Fruit fly (Drosophila melanogaster): ENCODE measurements around the gene fon.

The fon gene

DNA sequence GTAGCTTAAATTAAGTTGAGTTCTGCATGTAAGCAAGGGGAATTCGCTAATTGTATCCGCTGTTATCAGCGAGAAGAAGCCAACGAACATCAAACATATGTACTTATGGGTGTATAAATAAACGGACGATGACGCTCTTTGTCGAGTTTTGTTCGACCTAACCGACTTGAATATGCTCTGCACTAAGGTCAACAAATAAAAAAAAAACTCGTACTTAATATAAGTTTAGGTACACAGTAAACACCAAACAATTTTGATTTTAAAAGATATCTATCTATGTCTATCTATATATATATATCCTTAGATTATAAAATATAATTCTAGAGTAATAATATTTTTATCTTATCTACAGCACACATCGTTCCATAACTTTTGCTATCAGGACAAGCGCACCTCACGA, 21.4 kb downstream of the fon start (continued):
- no peak for TF ChIP-seq NfI (GFP tag; optimal IDR thresholded peaks at IDR 0.05)
- TF ChIP-seq Fer1 (GFP tag; optimal IDR thresholded peaks at IDR 0.05), result peak; percentile 5
- no peak for TF ChIP-seq peb (GFP tag; IDR thresholded peaks at IDR 0.05)
- TF ChIP-seq sqz (GFP tag; optimal IDR thresholded peaks at IDR 0.05), result no peak
- TF ChIP-seq CG15696 (tag; optimal IDR thresholded peaks at IDR 0.05), result peak; percentile 45
- peak; percentile 32 for TF ChIP-seq CG30403 (GFP tag; optimal IDR thresholded peaks at IDR 0.05)
- TF ChIP-seq nerfin-2 (GFP tag; IDR thresholded peaks at IDR 0.05; ENCODE audit: partially characterized antibody), result no peak
- TF ChIP-seq pan (optimal IDR thresholded peaks at IDR 0.05), result no peak
- TF ChIP-seq pan (GFP tag; optimal IDR thresholded peaks at IDR 0.05 in 1 of 2, IDR thresholded peaks at IDR 0.05 in 1 of 2), result peak in 1 of 2 experiments; percentile 7
- TF ChIP-seq Sox102F (GFP tag; optimal IDR thresholded peaks at IDR 0.05), result peak; percentile 1
- no peak for TF ChIP-seq otp (GFP tag; IDR thresholded peaks at IDR 0.05)
- peak; percentile 29 for TF ChIP-seq Oli (tag; optimal IDR thresholded peaks at IDR 0.05)
- no peak for TF ChIP-seq CG10543 (GFP tag; optimal IDR thresholded peaks at IDR 0.05)
- TF ChIP-seq CG17328 (GFP tag; IDR thresholded peaks at IDR 0.05), result 0 out of 2 replicates have a peak, but pooled peaks have one; percentile 21
- TF ChIP-seq bsh (GFP tag; optimal IDR thresholded peaks at IDR 0.05), result peak in 1 of 2 experiments; percentile 22
- peak; percentile 64 for TF ChIP-seq gem (tag; optimal IDR thresholded peaks at IDR 0.05)
- TF ChIP-seq CG17385 (GFP tag; optimal IDR thresholded peaks at IDR 0.05), result peak; percentile 1
- TF ChIP-seq MTF-1 (GFP tag; optimal IDR thresholded peaks at IDR 0.05; ENCODE audit: borderline replicate concordance), result no peak
- no peak for TF ChIP-seq CG12769 (tag; optimal IDR thresholded peaks at IDR 0.05)
- TF ChIP-seq CG3407 (GFP tag; optimal IDR thresholded peaks at IDR 0.05), result no peak
- peak; percentile 6 for TF ChIP-seq Asciz (GFP tag; optimal IDR thresholded peaks at IDR 0.05)
- TF ChIP-seq CG10274 (GFP tag; optimal IDR thresholded peaks at IDR 0.05), result peak; percentile 86
- no peak for TF ChIP-seq salm (tag; optimal IDR thresholded peaks at IDR 0.05)
- peak; percentile 21 for TF ChIP-seq CG17359 (tag; optimal IDR thresholded peaks at IDR 0.05)
- TF ChIP-seq Fer2 (tag; optimal IDR thresholded peaks at IDR 0.05), result no peak
- no peak for TF ChIP-seq CG17612 (GFP tag; IDR thresholded peaks at IDR 0.05)
- TF ChIP-seq eve (GFP tag; optimal IDR thresholded peaks at IDR 0.05), result no peak
- TF ChIP-seq yki (optimal IDR thresholded peaks at IDR 0.05), result no peak
- peak; percentile 45 for TF ChIP-seq Hmr (GFP tag; optimal IDR thresholded peaks at IDR 0.05)
- TF ChIP-seq CG15601 (tag; optimal IDR thresholded peaks at IDR 0.05), result peak; percentile 15
- peak; percentile 72 for TF ChIP-seq sens (GFP tag)
- peak; percentile 35 for TF ChIP-seq cwo (GFP tag; optimal IDR thresholded peaks at IDR 0.05)
- peak; percentile 47 for TF ChIP-seq PHDP (tag; optimal IDR thresholded peaks at IDR 0.05)
- TF ChIP-seq az2 (GFP tag; optimal IDR thresholded peaks at IDR 0.05), result peak; percentile 25
- peak; percentile 63 for TF ChIP-seq Med (GFP tag)
- TF ChIP-seq Ets65A (GFP tag), result peak; percentile 86
- TF ChIP-seq pfk (GFP tag; optimal IDR thresholded peaks at IDR 0.05), result no peak
- no peak for TF ChIP-seq ase (GFP tag; IDR thresholded peaks at IDR 0.05)
- TF ChIP-seq Hand (GFP tag; optimal IDR thresholded peaks at IDR 0.05), result no peak
- TF ChIP-seq CG9727 (GFP tag; optimal IDR thresholded peaks at IDR 0.05), result peak; percentile 42
- TF ChIP-seq CG7271 (tag; optimal IDR thresholded peaks at IDR 0.05), result no peak
- TF ChIP-seq ATbp (GFP tag; optimal IDR thresholded peaks at IDR 0.05), result peak; percentile 18
- TF ChIP-seq Aef1 (GFP tag; IDR thresholded peaks at IDR 0.05), result no peak
- no peak for TF ChIP-seq CG10431 (GFP tag; optimal IDR thresholded peaks at IDR 0.05)
- TF ChIP-seq Ada2b (GFP tag; IDR thresholded peaks at IDR 0.05), result no peak
- no peak for TF ChIP-seq run (tag; optimal IDR thresholded peaks at IDR 0.05)
- TF ChIP-seq ab (GFP tag; optimal IDR thresholded peaks at IDR 0.05), result no peak
- TF ChIP-seq Fer3 (tag; optimal IDR thresholded peaks at IDR 0.05), result peak; percentile 33
- TF ChIP-seq CG14710 (tag; optimal IDR thresholded peaks at IDR 0.05), result peak; percentile 5
- peak; percentile 48 for TF ChIP-seq Drgx (GFP tag; IDR thresholded peaks at IDR 0.05)
- no peak for TF ChIP-seq tap (tag; optimal IDR thresholded peaks at IDR 0.05)
